Fruit fly (Drosophila melanogaster) whole organism, larva: Measurements from ENCODE around the gene Rpp14b.

Experiments
- noc ChIP-seq: fragments of 200-800 bp; sonication (Bioruptor generic); optimal IDR thresholded peaks from 3 replicates; lab custom pipeline; 2019; ENCODE audit warnings: missing biosample characterization, mild to moderate bottlenecking, missing genetic modification characterization, moderate library complexity

The Rpp14b gene

DNA sequence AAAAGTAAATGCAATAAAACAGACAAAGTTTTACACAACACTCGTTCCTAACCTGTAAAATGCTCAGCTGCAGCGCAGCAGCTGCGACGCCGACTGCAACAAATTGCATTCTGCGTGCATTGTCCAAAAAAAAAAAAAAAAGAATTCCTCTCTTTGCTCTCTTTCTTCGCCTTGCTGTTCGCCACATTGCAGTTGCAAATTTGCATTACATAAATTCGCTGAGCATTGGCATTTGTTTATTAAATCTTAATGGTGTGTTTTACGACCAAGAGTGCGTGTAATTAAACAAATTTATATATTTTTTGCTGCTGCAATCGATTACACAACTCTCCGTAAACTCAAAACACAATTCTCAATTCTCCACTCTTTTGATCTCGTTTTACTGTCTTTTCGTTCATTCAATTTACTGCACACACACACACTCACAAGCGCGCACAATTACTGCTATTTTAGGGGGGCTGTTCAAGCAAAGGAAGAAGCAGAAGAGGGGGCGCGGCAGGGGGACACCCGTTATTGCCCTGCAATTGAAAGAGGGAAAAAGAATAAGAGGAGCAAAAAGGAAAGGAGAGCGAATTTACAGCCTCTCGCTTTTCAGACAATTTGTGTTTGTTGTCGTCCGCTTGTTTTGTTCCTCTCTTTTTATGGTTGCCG, 44.7 kb downstream of the Rpp14b start:
- TF ChIP-seq noc (tag; lab: Kevin White, UChicago), result no peak

DNA sequence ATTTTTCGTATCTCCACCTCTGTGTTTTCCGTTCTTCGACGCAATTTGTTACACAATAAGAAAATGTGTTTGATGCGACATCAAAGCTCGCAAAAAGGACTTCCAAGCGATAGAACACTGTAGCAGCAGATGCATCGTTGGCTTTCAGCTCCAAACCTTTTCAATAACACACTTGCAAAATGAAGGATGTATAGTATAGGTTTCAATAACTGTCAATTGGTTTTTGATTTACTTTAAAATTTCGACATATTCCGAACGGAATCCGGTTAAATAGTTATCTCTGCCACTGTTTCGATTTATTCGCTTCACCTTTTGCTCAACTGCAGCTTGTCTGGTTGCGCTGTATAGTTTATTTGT, 45.2 kb downstream of the Rpp14b start:
- TF ChIP-seq noc (tag; lab: Kevin White, UChicago), result no peak

DNA sequence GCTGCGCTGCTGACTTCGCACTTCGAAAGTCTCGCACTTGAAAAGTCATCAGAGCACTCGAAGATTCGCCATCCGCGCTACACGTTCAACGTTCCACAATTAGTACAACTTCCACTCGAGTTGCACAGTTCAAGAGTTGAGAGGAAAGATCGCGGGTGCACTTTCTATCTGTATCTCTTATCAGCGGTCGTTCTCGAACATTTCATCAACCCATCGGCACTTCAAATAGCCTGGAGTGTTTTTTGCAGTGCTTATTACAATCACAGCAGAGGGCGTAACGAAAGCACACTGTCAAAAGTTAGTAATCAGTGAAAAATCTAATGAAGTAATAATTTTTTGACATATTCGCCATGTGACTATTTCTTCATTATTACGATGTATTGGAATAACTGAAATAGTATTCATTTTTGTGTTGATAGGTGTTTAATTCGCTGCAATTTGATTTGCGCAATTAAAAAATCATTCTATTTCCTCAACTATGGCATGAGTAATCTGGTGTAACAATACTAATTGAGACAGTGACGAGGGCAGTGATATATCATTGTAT, 45.7 kb downstream of the Rpp14b start:
- no peak for TF ChIP-seq noc (tag; lab: Kevin White, UChicago)

DNA sequence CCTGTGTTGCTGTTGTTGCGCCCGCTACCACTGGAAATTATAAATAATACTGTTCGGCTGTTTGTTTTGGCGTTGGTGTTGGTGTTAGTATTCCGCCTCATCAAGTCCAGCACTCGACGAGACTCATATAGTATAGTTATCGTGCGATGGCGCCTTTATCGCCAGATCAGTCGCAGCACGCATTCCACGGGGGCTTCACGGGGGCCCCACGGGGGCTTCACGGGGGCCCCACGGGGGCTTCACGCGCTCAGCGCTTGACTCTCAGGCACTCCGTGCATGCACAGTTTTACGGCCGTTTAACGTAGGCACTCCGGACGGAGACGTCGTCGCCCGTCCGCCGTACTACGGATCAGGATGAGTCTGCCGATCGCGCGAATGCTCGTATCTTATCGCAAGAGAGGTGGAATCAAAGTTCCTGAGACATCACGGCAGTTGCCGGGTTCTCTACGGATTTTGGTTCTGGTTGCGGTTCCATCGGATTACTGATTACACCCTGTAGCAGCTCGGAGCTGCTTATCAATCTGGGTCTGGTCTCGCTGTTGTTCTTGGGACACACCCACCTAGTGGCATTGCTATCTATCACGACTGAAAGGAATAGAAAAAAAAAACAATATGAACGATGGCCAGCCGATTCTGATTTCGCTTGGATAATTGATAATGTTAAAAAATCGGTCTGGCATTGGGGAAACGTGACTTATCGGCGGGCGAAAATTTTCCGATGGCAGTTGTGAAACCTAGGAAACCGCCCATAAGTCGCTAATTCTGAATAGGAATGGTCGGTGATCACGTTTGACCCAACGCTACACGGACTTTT, 47.3 kb downstream of the Rpp14b start:
- TF ChIP-seq noc (tag; lab: Kevin White, UChicago), result peak; percentile 84

DNA sequence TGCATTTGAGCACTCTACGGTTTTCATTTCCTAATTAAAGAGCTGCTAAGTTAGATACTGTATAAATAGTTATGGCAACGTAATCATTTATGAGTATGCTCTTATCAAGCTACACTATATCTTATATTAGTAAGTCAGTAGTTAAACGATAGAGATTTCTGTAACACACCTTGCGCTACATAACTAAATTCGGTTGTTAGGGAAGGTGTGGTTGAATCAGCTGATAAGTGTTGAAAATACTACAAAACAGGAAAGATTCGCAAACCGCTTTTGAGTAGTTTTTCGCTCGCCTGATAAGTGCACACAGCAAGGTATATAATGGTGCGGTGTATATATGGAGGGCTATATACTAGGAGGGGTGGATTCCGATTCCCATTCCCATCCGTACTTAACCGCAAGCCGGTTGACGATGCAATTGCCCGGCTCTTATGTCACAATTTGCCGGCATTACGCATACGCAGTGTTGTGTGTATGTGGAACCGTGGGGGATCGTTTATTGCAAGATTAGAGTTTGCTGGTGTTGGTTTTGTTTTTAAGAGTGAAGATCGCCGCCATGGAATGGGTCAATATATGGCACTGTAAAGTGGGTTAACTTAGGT, 49.3 kb downstream of the Rpp14b start:
- TF ChIP-seq noc (tag; lab: Kevin White, UChicago), result no peak

DNA sequence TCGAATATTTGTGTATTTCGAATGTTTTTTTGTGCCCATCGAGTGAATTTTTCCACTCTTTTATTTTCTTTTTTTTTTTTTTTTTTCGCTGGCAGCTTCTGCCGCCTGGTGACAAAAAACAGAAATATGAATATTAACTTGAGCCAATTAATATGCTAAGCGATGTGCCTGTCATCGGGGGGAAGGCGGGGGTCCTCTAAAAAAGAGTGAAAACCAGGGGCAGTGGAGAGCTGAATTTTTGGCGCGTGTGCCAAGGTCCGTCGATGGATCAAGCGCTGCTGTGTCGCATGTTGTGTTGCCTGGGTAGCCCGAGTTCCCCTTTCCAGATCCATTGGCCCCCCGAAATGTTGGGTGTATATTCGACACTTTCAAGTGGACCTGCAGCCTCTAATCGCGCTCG, 50.1 kb downstream of the Rpp14b start:
- TF ChIP-seq noc (tag; lab: Kevin White, UChicago), result no peak
